Fruit fly (Drosophila melanogaster) whole organism, embryonic: ENCODE measurements around the gene Zpr1.

ENCODE experiments used
- ATbp ChIP-seq: fragments of 200-800 bp; sonication (Bioruptor generic); optimal IDR thresholded peaks from 2 replicates; lab custom pipeline; 2017; ENCODE audit warnings: missing biosample characterization, mild to moderate bottlenecking, missing genetic modification characterization, missing genetic modification reagents
- B-H1 ChIP-seq: fragments of 200-800 bp; sonication (Bioruptor generic); IDR thresholded peaks from 3 replicates; pipeline ENCODE4 v1.3.6; 2022; ENCODE audit warnings: missing biosample characterization, missing genetic modification characterization
- C15 ChIP-seq: fragments of 200-800 bp; sonication (Bioruptor generic); IDR thresholded peaks from 3 replicates; pipeline ENCODE4 v1.3.6; 2022; ENCODE audit warnings: missing biosample characterization, missing genetic modification characterization
- CG11093 ChIP-seq: fragments of 200-800 bp; sonication (Bioruptor generic); IDR thresholded peaks from 3 replicates; pipeline ENCODE4 v1.3.6; 2022; ENCODE audit warnings: missing biosample characterization, missing genetic modification characterization
- CG12942 ChIP-seq: fragments of 200-800 bp; sonication (Bioruptor generic); optimal IDR thresholded peaks from 3 replicates; lab custom pipeline; 2016; ENCODE audit warnings: missing biosample characterization, missing genetic modification characterization
- CG14710 ChIP-seq: fragments of 200-800 bp; sonication (Bioruptor generic); optimal IDR thresholded peaks from 3 replicates; lab custom pipeline; 2019; ENCODE audit warnings: missing biosample characterization, mild to moderate bottlenecking, missing genetic modification characterization, moderate library complexity
- CG1603 ChIP-seq: fragments of 200-800 bp; sonication (Bioruptor generic); optimal IDR thresholded peaks from 2 replicates; lab custom pipeline; 2019; ENCODE audit warnings: missing biosample characterization, mild to moderate bottlenecking, missing genetic modification characterization, moderate library complexity
- CG16863 ChIP-seq: fragments of 200-800 bp; sonication (Bioruptor generic); optimal IDR thresholded peaks from 3 replicates; lab custom pipeline; 2016; ENCODE audit warnings: missing biosample characterization, missing genetic modification characterization
- CG18262 ChIP-seq: fragments of 200-800 bp; optimal IDR thresholded peaks from 3 replicates; lab custom pipeline; 2019; ENCODE audit warnings: missing biosample characterization, mild to moderate bottlenecking, missing genetic modification characterization, moderate library complexity
- CG18599 ChIP-seq: fragments of 200-800 bp; sonication (Bioruptor generic); optimal IDR thresholded peaks from 3 replicates; lab custom pipeline; 2017; ENCODE audit warnings: missing biosample characterization, missing genetic modification characterization, mild to moderate bottlenecking, moderate library complexity, missing genetic modification reagents
- CG31224 ChIP-seq: fragments of 200-800 bp; sonication (Bioruptor generic); IDR thresholded peaks from 2 replicates; pipeline ENCODE4 v1.3.6; 2022; ENCODE audit warnings: missing biosample characterization, missing genetic modification characterization
- CG31388 ChIP-seq: fragments of 200-800 bp; sonication (Bioruptor generic); optimal IDR thresholded peaks from 2 replicates; lab custom pipeline; 2016; ENCODE audit warnings: missing biosample characterization, missing genetic modification characterization
- CG32532 ChIP-seq: fragments of 200-800 bp; sonication (Bioruptor generic); IDR thresholded peaks from 2 replicates; pipeline ENCODE4 v1.3.6; 2022; ENCODE audit warnings: missing biosample characterization, missing genetic modification characterization
- CG32772 ChIP-seq: fragments of 200-800 bp; sonication (Bioruptor generic); IDR thresholded peaks from 2 replicates; pipeline ENCODE4 v1.3.6; 2022; ENCODE audit warnings: missing biosample characterization, missing genetic modification characterization
- CG33213 ChIP-seq: fragments of 200-800 bp; sonication (Bioruptor generic); optimal IDR thresholded peaks from 3 replicates; lab custom pipeline; 2016; ENCODE audit warnings: missing biosample characterization, missing genetic modification characterization
- CG3407 ChIP-seq: fragments of 200-800 bp; sonication (Bioruptor generic); optimal IDR thresholded peaks from 2 replicates; lab custom pipeline; 2018; ENCODE audit warnings: missing biosample characterization, mild to moderate bottlenecking, missing genetic modification characterization
- CG34224 ChIP-seq: fragments of 200-800 bp; sonication (Bioruptor generic); IDR thresholded peaks from 3 replicates; pipeline ENCODE4 v1.3.6; 2022; ENCODE audit warnings: missing biosample characterization, missing genetic modification characterization; ENCODE audit not compliant: partially characterized antibody
- CG3995 ChIP-seq: fragments of 200-800 bp; sonication (Bioruptor generic); optimal IDR thresholded peaks from 3 replicates; lab custom pipeline; 2016; ENCODE audit warnings: missing biosample characterization, missing genetic modification characterization
- CG4282 ChIP-seq: fragments of 200-800 bp; sonication (Bioruptor generic); optimal IDR thresholded peaks from 2 replicates; lab custom pipeline; 2016; ENCODE audit warnings: missing biosample characterization, missing genetic modification characterization
- CG4424 ChIP-seq: fragments of 200-800 bp; sonication (Bioruptor generic); optimal IDR thresholded peaks from 3 replicates; lab custom pipeline; 2016; ENCODE audit warnings: missing biosample characterization, missing genetic modification characterization
- CG7928 ChIP-seq: fragments of 200-800 bp; sonication (Bioruptor generic); optimal IDR thresholded peaks from 2 replicates; lab custom pipeline; 2017; ENCODE audit warnings: missing biosample characterization, mild to moderate bottlenecking, missing genetic modification characterization
- D19A ChIP-seq: fragments of 200-800 bp; optimal IDR thresholded peaks from 3 replicates; lab custom pipeline; 2019; ENCODE audit warnings: missing biosample characterization, mild to moderate bottlenecking, missing genetic modification characterization, moderate library complexity
- E2f2 ChIP-seq: fragments of 200-800 bp; sonication (Bioruptor generic); IDR thresholded peaks from 2 replicates; pipeline ENCODE4 v1.3.6; 2022; ENCODE audit warnings: missing biosample characterization, missing genetic modification characterization
- Elba2 ChIP-seq: fragments of 200-800 bp; sonication (Bioruptor generic); optimal IDR thresholded peaks from 3 replicates; lab custom pipeline; 2016; ENCODE audit warnings: missing biosample characterization, missing genetic modification characterization
- Ets97D ChIP-seq: fragments of 200-800 bp; sonication (Bioruptor generic); optimal IDR thresholded peaks from 3 replicates; lab custom pipeline; 2016; ENCODE audit warnings: missing biosample characterization, missing genetic modification characterization
- Fer1 ChIP-seq: fragments of 200-800 bp; sonication (Bioruptor generic); optimal IDR thresholded peaks from 2 replicates; lab custom pipeline; 2017; ENCODE audit warnings: missing biosample characterization, mild to moderate bottlenecking, missing genetic modification characterization
- HmgD ChIP-seq: fragments of 200-800 bp; sonication (Bioruptor generic); optimal IDR thresholded peaks from 3 replicates; lab custom pipeline; 2016; ENCODE audit warnings: missing biosample characterization, missing genetic modification characterization
- Hmx ChIP-seq: fragments of 200-800 bp; sonication (Bioruptor generic); optimal IDR thresholded peaks from 2 replicates; lab custom pipeline; 2016; ENCODE audit warnings: missing biosample characterization, missing genetic modification characterization
- Meics ChIP-seq: fragments of 200-800 bp; sonication (Bioruptor generic); optimal IDR thresholded peaks from 2 replicates; lab custom pipeline; 2017; ENCODE audit warnings: missing biosample characterization, mild to moderate bottlenecking, missing genetic modification characterization
- NK7.1 ChIP-seq: fragments of 200-800 bp; sonication (Bioruptor generic); optimal IDR thresholded peaks from 3 replicates; lab custom pipeline; 2016; ENCODE audit warnings: missing biosample characterization, missing genetic modification characterization
- Oaz ChIP-seq: fragments of 200-800 bp; sonication (Bioruptor generic); IDR thresholded peaks from 2 replicates; pipeline ENCODE4 v1.3.6; 2022; ENCODE audit warnings: missing biosample characterization, missing genetic modification characterization
- Oli ChIP-seq: fragments of 200-800 bp; sonication (Bioruptor generic); optimal IDR thresholded peaks from 2 replicates; lab custom pipeline; 2018; ENCODE audit warnings: missing biosample characterization, mild to moderate bottlenecking, missing genetic modification characterization, moderate library complexity
- Pdp1 ChIP-seq, 2 experiments: fragments of 200-800 bp; sonication (Bioruptor generic); optimal IDR thresholded peaks; 3 replicates each; lab custom pipeline; 2016; ENCODE audit warnings: missing biosample characterization in 2 of 2, missing genetic modification characterization in 2 of 2, mild to moderate bottlenecking in 1 of 2, moderate library complexity in 1 of 2
- ac ChIP-seq: fragments of 200-800 bp; sonication (Bioruptor generic); optimal IDR thresholded peaks from 3 replicates; lab custom pipeline; 2017; ENCODE audit warnings: missing biosample characterization, mild to moderate bottlenecking, missing genetic modification characterization
- bcd ChIP-seq: fragments of 200-800 bp; sonication (Bioruptor generic); optimal IDR thresholded peaks from 2 replicates; lab custom pipeline; 2017; ENCODE audit warnings: missing biosample characterization, mild to moderate bottlenecking, missing genetic modification characterization
- ewg ChIP-seq: fragments of 200-800 bp; sonication (Bioruptor generic); optimal IDR thresholded peaks from 3 replicates; lab custom pipeline; 2017; ENCODE audit warnings: mild to moderate bottlenecking, missing biosample characterization, missing genetic modification reagents, missing genetic modification characterization
- fd102C ChIP-seq: fragments of 200-800 bp; sonication (Bioruptor generic); optimal IDR thresholded peaks from 2 replicates; lab custom pipeline; 2018; ENCODE audit warnings: missing biosample characterization, mild to moderate bottlenecking, missing genetic modification characterization, moderate library complexity
- gce ChIP-seq: fragments of 200-800 bp; sonication (Bioruptor generic); IDR thresholded peaks from 3 replicates; pipeline ENCODE4 v1.3.6; 2022; ENCODE audit warnings: missing biosample characterization, missing genetic modification characterization
- gsb-n ChIP-seq: fragments of 200-800 bp; sonication (Bioruptor generic); optimal IDR thresholded peaks from 3 replicates; lab custom pipeline; 2018; ENCODE audit warnings: missing biosample characterization, mild to moderate bottlenecking, missing genetic modification characterization
- ken ChIP-seq: fragments of 200-800 bp; sonication (Bioruptor generic); IDR thresholded peaks from 3 replicates; pipeline ENCODE4 v1.3.6; 2022; ENCODE audit warnings: missing biosample characterization, missing genetic modification characterization
- lbe ChIP-seq: fragments of 200-800 bp; sonication (Bioruptor generic); optimal IDR thresholded peaks from 2 replicates; lab custom pipeline; 2016; ENCODE audit warnings: missing biosample characterization, mild to moderate bottlenecking, missing genetic modification characterization
- org-1 ChIP-seq: fragments of 200-800 bp; sonication (Bioruptor generic); optimal IDR thresholded peaks from 2 replicates; lab custom pipeline; 2017; ENCODE audit warnings: missing biosample characterization, missing genetic modification characterization
- scrt ChIP-seq: fragments of 200-800 bp; sonication (Bioruptor generic); optimal IDR thresholded peaks from 2 replicates; lab custom pipeline; 2018; ENCODE audit warnings: missing biosample characterization, mild to moderate bottlenecking, missing genetic modification characterization, moderate library complexity
- sens ChIP-seq: fragments of 200-800 bp; sonication (Bioruptor generic); peaks from one replicate; lab custom pipeline; 2016; ENCODE audit warnings: missing biosample characterization, missing genetic modification characterization
- shn ChIP-seq: fragments of 200-800 bp; sonication (Bioruptor generic); optimal IDR thresholded peaks from 3 replicates; lab custom pipeline; 2016; ENCODE audit warnings: missing biosample characterization, missing genetic modification characterization
- slp2 ChIP-seq: fragments of 200-800 bp; sonication (Bioruptor generic); optimal IDR thresholded peaks from 2 replicates; lab custom pipeline; 2016; ENCODE audit warnings: missing biosample characterization, missing genetic modification characterization
- stc ChIP-seq: fragments of 200-800 bp; sonication (Bioruptor generic); IDR thresholded peaks from 2 replicates; pipeline ENCODE4 v1.3.6; 2022; ENCODE audit warnings: missing biosample characterization, missing genetic modification characterization
- tgo ChIP-seq: fragments of 200-800 bp; sonication (Bioruptor generic); IDR thresholded peaks from 3 replicates; pipeline ENCODE4 v1.3.6; 2022; ENCODE audit warnings: missing biosample characterization, missing genetic modification characterization
- unc-4 ChIP-seq: fragments of 200-800 bp; sonication (Bioruptor generic); IDR thresholded peaks from 2 replicates; pipeline ENCODE4 v1.3.6; 2022; ENCODE audit warnings: missing biosample characterization, missing genetic modification characterization; ENCODE audit not compliant: partially characterized antibody
- vvl ChIP-seq: fragments of 200-800 bp; sonication (Bioruptor generic); IDR thresholded peaks from 2 replicates; pipeline ENCODE4 v1.3.6; 2022; ENCODE audit warnings: missing biosample characterization, missing genetic modification characterization

Gene Zpr1

DNA sequence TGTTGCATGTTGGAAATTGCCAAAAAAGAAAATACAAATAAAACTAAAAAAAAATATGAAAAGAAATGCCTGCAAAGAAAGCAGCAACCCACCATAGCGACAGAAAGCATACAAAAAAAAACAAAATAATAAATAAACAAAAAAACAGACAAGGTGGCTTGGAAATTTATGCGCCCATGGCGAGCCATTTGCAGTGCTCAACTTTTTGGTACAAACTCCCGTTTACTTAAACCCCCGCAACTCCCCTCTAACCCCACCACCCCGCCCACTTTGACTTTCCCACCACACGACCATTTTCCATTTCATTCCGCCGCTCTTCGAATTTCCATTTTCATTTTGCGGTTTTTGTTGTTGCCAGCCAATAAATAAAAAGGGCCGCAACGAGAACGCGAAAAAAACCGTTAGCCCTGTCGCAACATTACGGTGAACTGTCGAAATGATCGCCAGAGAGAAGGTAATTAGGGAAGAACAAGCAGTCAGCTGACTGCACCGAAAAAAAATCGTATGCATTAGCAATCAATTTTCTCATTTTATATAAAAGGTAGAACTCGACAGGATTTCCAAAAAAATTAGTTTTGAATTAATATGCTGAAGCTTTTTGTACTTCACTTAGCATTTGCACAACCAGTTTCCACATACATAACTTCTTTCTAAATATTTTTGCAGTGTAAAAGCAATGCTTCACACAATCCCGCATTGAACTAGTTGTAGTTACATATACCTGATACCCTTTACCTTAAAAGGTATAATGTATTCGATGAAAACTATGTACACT, 24.9 kb downstream of the Zpr1 start (continued):
- no peak for TF ChIP-seq unc-4 (GFP tag; lab: Robert Waterston, UW)
- TF ChIP-seq Elba2 (GFP tag; lab: Kevin White, UChicago): no peak
- no peak for TF ChIP-seq CG32772 (GFP tag; lab: Robert Waterston, UW)
- peak; percentile 91 for TF ChIP-seq sens (GFP tag; lab: Kevin White, UChicago)
- TF ChIP-seq Pdp1 (GFP tag; optimal IDR thresholded peaks at IDR 0.05; lab: Kevin White, UChicago): peak; percentile 60
- no peak for TF ChIP-seq CG3995 (GFP tag; lab: Kevin White, UChicago)
- no peak for TF ChIP-seq Hmx
- TF ChIP-seq D19A (tag; lab: Kevin White, UChicago): peak; percentile 37
- TF ChIP-seq CG32532 (GFP tag; lab: Robert Waterston, UW): peak; percentile 26; the same call in 1 of the 2 replicates
- no peak for TF ChIP-seq CG4282
- TF ChIP-seq CG16863 (GFP tag; lab: Kevin White, UChicago): peak; percentile 43
- TF ChIP-seq bcd (GFP tag; lab: Kevin White, UChicago): peak; percentile 31
- TF ChIP-seq vvl: peak; percentile 62
- no peak for TF ChIP-seq fd102C (GFP tag; lab: Kevin White, UChicago)
- TF ChIP-seq shn: peak; percentile 32
- TF ChIP-seq gsb-n: peak; percentile 46
- no peak for TF ChIP-seq lbe (GFP tag; lab: Kevin White, UChicago)
- peak; percentile 12 for TF ChIP-seq CG12942
- TF ChIP-seq Ets97D (GFP tag; lab: Kevin White, UChicago): peak; percentile 10
- peak; percentile 39 for TF ChIP-seq CG14710
- no peak for TF ChIP-seq CG34224
- peak; percentile 23 for TF ChIP-seq CG33213 (GFP tag; lab: Kevin White, UChicago)
- TF ChIP-seq scrt (GFP tag; lab: Kevin White, UChicago): no peak
- no peak for TF ChIP-seq ac (GFP tag; lab: Kevin White, UChicago)
- TF ChIP-seq CG31224 (GFP tag; lab: Robert Waterston, UW): 0 out of 2 replicates have a peak, but pooled peaks have one; percentile 9
- no peak for TF ChIP-seq NK7.1 (GFP tag; lab: Kevin White, UChicago)
- no peak for TF ChIP-seq CG11093 (GFP tag; lab: Robert Waterston, UW)
- TF ChIP-seq HmgD (GFP tag; lab: Kevin White, UChicago): no peak
- TF ChIP-seq C15 (GFP tag; lab: Robert Waterston, UW): no peak
- peak; percentile 52; the same call in 1 of the 2 replicates for TF ChIP-seq stc (GFP tag; lab: Robert Waterston, UW)
- no peak for TF ChIP-seq CG31388
- peak; percentile 36 for TF ChIP-seq slp2 (GFP tag; lab: Kevin White, UChicago)
- TF ChIP-seq Oaz (GFP tag; lab: Robert Waterston, UW): no peak
- peak; percentile 49 for TF ChIP-seq CG4424 (GFP tag; lab: Kevin White, UChicago)
- TF ChIP-seq Oli (tag; lab: Kevin White, UChicago): peak; percentile 59
- TF ChIP-seq tgo (GFP tag; lab: Robert Waterston, UW): peak; percentile 46; the same call in 2 of the 3 replicates
- peak; percentile 25; the same call in 1 of the 2 replicates for TF ChIP-seq E2f2
- TF ChIP-seq CG7928 (GFP tag; lab: Kevin White, UChicago): no peak
- TF ChIP-seq CG1603 (tag; lab: Kevin White, UChicago): peak; percentile 55
- no peak for TF ChIP-seq B-H1 (GFP tag; lab: Robert Waterston, UW)
- peak; percentile 54 for TF ChIP-seq ATbp
- 0 out of 3 replicates have a peak, but pooled peaks have one; percentile 31 for TF ChIP-seq gce (GFP tag; lab: Robert Waterston, UW)
- TF ChIP-seq CG18599 (GFP tag; lab: Kevin White, UChicago): peak; percentile 51
- TF ChIP-seq ewg (GFP tag; lab: Kevin White, UChicago): peak; percentile 44
- peak; percentile 45 for TF ChIP-seq Meics (GFP tag; lab: Kevin White, UChicago)
- TF ChIP-seq CG18262 (tag; lab: Kevin White, UChicago): peak; percentile 56
- TF ChIP-seq Fer1: peak; percentile 23
- peak; percentile 42; the same call in 1 of the 3 replicates for TF ChIP-seq ken (GFP tag; lab: Robert Waterston, UW)
- TF ChIP-seq CG3407 (GFP tag; lab: Kevin White, UChicago): peak; percentile 25
- TF ChIP-seq org-1 (GFP tag; lab: Kevin White, UChicago): peak; percentile 41
